Worm (Caenorhabditis elegans) whole organism, L1 larva: ENCODE data around the gene skr-12.

Experiments used
- ama-1 ChIP-seq: fragments of 150-350 bp; optimal IDR thresholded peaks from 2 replicates; lab custom pipeline; 2014
- blmp-1 ChIP-seq: fragments of 150-350 bp; optimal IDR thresholded peaks from 2 replicates; lab custom pipeline; 2014; ENCODE audit warnings: missing biosample characterization, missing genetic modification characterization
- ceh-63 ChIP-seq: fragments of 200-800 bp; sonication (Bioruptor generic); optimal IDR thresholded peaks from 2 replicates; lab custom pipeline; 2018; ENCODE audit warnings: mild to moderate bottlenecking, missing genetic modification characterization, missing compliant biosample characterization
- efl-1 ChIP-seq, 4 experiments: fragments of 150-350 bp; optimal IDR thresholded peaks in 3 of 4; peaks in 1 of 4; 1 replicate in 1 of 4; 2 replicates in 3 of 4; lab custom pipeline; 2014; ENCODE audit warnings: missing biosample characterization in 2 of 4, missing genetic modification characterization in 2 of 4, missing genetic modification reagents in 2 of 4
- nhr-12 ChIP-seq: sonication (generic microtip); optimal IDR thresholded peaks from 2 replicates; lab custom pipeline; 2017; ENCODE audit warnings: missing biosample characterization, missing genetic modification characterization
- pax-3 ChIP-seq: fragments of 200-800 bp; sonication (Bioruptor generic); optimal IDR thresholded peaks from 2 replicates; lab custom pipeline; 2018; ENCODE audit warnings: mild to moderate bottlenecking, missing genetic modification characterization, moderate library complexity, missing compliant biosample characterization
- unc-62 ChIP-seq: fragments of 150-350 bp; optimal IDR thresholded peaks from 2 replicates; lab custom pipeline; 2014; ENCODE audit warnings: missing biosample characterization, missing genetic modification reagents, missing genetic modification characterization

- TF ChIP-seq nhr-12 (tag; lab: Kevin White, UChicago) (no peak), ceh-63 (GFP tag; lab: Kevin White, UChicago) (no peak), ama-1 (lab: Kevin White, UChicago) (no peak), pax-3 (no peak), unc-62 (GFP tag; lab: Kevin White, UChicago) (no peak), efl-1 (optimal IDR thresholded peaks at IDR 0.05; lab: Kevin White, UChicago) (no peak), efl-1 (GFP tag; optimal IDR thresholded peaks at IDR 0.05 in 1 of 2; lab: Kevin White, UChicago) (no peak), blmp-1 (tag; lab: Kevin White, UChicago) (no peak)
These were observed 26.4 kb downstream of the skr-12 start for ce11 chrIV:17193491-17193890.
